Worm (Caenorhabditis elegans) whole organism, L2 larva: ENCODE measurements around the gene fan-1.

Experiments used
- ZK546.5 ChIP-seq: sonication (generic microtip); optimal IDR thresholded peaks from 2 replicates; lab custom pipeline; 2017; ENCODE audit warnings: missing biosample characterization, missing genetic modification characterization
- ama-1 ChIP-seq: fragments of 150-350 bp; optimal IDR thresholded peaks from 2 replicates; lab custom pipeline; 2018; ENCODE audit warnings: inconsistent platforms
- ceh-82 ChIP-seq: fragments of 150-350 bp; optimal IDR thresholded peaks from 2 replicates; lab custom pipeline; 2014; ENCODE audit warnings: missing biosample characterization, missing genetic modification characterization
- egl-27 ChIP-seq: sonication (generic microtip); optimal IDR thresholded peaks from 3 replicates; lab custom pipeline; 2017; ENCODE audit warnings: missing biosample characterization, missing genetic modification reagents, missing genetic modification characterization
- elt-3 ChIP-seq: sonication (generic microtip); optimal IDR thresholded peaks from 2 replicates; lab custom pipeline; 2017; ENCODE audit warnings: missing biosample characterization, missing genetic modification characterization
- fos-1 ChIP-seq: fragments of 150-350 bp; optimal IDR thresholded peaks from 2 replicates; lab custom pipeline; 2014; ENCODE audit warnings: missing biosample characterization, missing genetic modification characterization
- mab-5 ChIP-seq: fragments of 150-350 bp; optimal IDR thresholded peaks from 2 replicates; lab custom pipeline; 2014; ENCODE audit warnings: missing biosample characterization, missing genetic modification characterization
- nhr-23 ChIP-seq: fragments of 150-350 bp; optimal IDR thresholded peaks from 2 replicates; lab custom pipeline; 2014; ENCODE audit warnings: missing biosample characterization, missing genetic modification reagents, missing genetic modification characterization
- nhr-237 ChIP-seq: fragments of 150-350 bp; optimal IDR thresholded peaks from 2 replicates; lab custom pipeline; 2014; ENCODE audit warnings: missing biosample characterization, missing genetic modification characterization
- nhr-25 ChIP-seq: fragments of 150-350 bp; sonication (generic microtip); optimal IDR thresholded peaks from 3 replicates; lab custom pipeline; 2014; ENCODE audit warnings: missing biosample characterization, missing genetic modification characterization
- unc-39 ChIP-seq: fragments of 150-350 bp; optimal IDR thresholded peaks from 2 replicates; lab custom pipeline; 2014; ENCODE audit warnings: missing biosample characterization, missing genetic modification characterization
- unc-62 ChIP-seq: fragments of 150-350 bp; optimal IDR thresholded peaks from 2 replicates; lab custom pipeline; 2014; ENCODE audit warnings: missing biosample characterization, missing genetic modification reagents, missing genetic modification characterization
- ztf-4 ChIP-seq: fragments of 150-350 bp; optimal IDR thresholded peaks from 2 replicates; lab custom pipeline; 2014; ENCODE audit warnings: missing biosample characterization, missing genetic modification characterization

DNA sequence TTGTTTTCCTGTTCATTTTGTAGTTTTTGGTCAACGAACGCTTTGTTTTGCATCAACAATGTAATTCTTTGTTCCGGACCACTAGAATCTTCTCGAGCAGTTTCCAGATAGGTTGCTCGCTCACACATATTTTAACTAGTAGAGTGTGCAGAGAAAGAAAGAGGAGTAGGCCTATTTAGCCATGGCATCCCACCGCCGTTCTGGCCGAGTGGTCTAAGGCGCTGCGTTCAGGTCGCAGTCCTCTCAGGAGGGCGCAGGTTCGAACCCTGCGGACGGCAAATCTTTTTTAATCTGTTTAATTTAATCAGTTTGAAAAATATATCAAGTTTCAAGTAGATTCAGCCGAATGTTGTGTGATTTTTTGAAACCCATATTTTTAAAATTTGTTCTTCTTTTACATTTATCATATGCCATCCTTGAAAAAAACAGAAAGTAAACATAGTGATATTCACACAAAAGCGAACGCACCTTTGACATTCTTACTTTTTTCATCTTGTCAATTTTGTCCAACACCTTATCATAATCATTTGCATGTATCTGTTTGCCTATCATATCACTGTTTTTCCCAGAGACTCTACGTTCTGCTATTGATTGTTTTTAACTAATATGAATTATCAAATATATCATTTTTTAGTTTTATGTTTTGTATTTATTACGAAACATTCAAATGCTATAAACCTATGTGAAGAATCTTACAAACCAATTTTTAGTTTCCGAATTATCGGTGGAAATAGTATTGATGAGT, 8.3 kb downstream of the fan-1 start, which contains the start of gene try-3:
- TF ChIP-seq egl-27 (tag; lab: Kevin White, UChicago) (peak; percentile 21), fos-1 (tag; lab: Kevin White, UChicago) (peak; percentile 33), nhr-23 (tag; lab: Kevin White, UChicago) (no peak), mab-5 (no peak), ama-1 (lab: Kevin White, UChicago) (no peak), nhr-237 (tag; lab: Kevin White, UChicago) (no peak), nhr-25 (tag; lab: Kevin White, UChicago) (peak; percentile 19), ZK546.5 (tag; lab: Kevin White, UChicago) (no peak), elt-3 (no peak), unc-39 (tag; lab: Kevin White, UChicago) (no peak), unc-62 (GFP tag; lab: Kevin White, UChicago) (no peak), ceh-82 (tag; lab: Kevin White, UChicago) (no peak), ztf-4 (tag; lab: Kevin White, UChicago) (peak; percentile 34)
